Fruit fly (Drosophila melanogaster) whole organism, embryonic: ENCODE data around the gene Stim.

ENCODE experiments used
- B-H2 ChIP-seq: fragments of 200-800 bp; sonication (Bioruptor generic); optimal IDR thresholded peaks from 2 replicates; lab custom pipeline; 2018; ENCODE audit warnings: missing biosample characterization, mild to moderate bottlenecking, missing genetic modification characterization
- BEAF-32 ChIP-seq: fragments of 200-800 bp; sonication (Bioruptor generic); optimal IDR thresholded peaks from 3 replicates; lab custom pipeline; 2017; ENCODE audit warnings: missing biosample characterization, missing genetic modification characterization, mild to moderate bottlenecking, moderate library complexity, missing genetic modification reagents
- CG10267 ChIP-seq: fragments of 200-800 bp; sonication (Bioruptor generic); optimal IDR thresholded peaks from 2 replicates; lab custom pipeline; 2018; ENCODE audit warnings: missing biosample characterization, mild to moderate bottlenecking, missing genetic modification characterization, moderate library complexity
- CG10462 ChIP-seq: fragments of 200-800 bp; sonication (Bioruptor generic); optimal IDR thresholded peaks from 2 replicates; lab custom pipeline; 2016; ENCODE audit warnings: missing biosample characterization, missing genetic modification characterization
- CG10959 ChIP-seq: fragments of 200-800 bp; sonication (Bioruptor generic); IDR thresholded peaks from 2 replicates; pipeline ENCODE4 v1.3.6; 2022; ENCODE audit warnings: missing biosample characterization, missing genetic modification characterization
- CG10979 ChIP-seq: fragments of 200-800 bp; sonication (Bioruptor generic); optimal IDR thresholded peaks from 2 replicates; lab custom pipeline; 2018; ENCODE audit warnings: missing biosample characterization, mild to moderate bottlenecking, missing genetic modification characterization, moderate library complexity
- CG1529 ChIP-seq: fragments of 200-800 bp; sonication (Bioruptor generic); optimal IDR thresholded peaks from 3 replicates; lab custom pipeline; 2018; ENCODE audit warnings: missing biosample characterization, missing genetic modification characterization
- CG15514 ChIP-seq: fragments of 200-800 bp; sonication (Bioruptor generic); optimal IDR thresholded peaks from 3 replicates; lab custom pipeline; 2017; ENCODE audit warnings: missing biosample characterization, missing genetic modification characterization, mild to moderate bottlenecking, moderate library complexity, missing genetic modification reagents
- CG1603 ChIP-seq: fragments of 200-800 bp; sonication (Bioruptor generic); optimal IDR thresholded peaks from 2 replicates; lab custom pipeline; 2019; ENCODE audit warnings: missing biosample characterization, mild to moderate bottlenecking, missing genetic modification characterization, moderate library complexity
- CG16779 ChIP-seq: fragments of 200-800 bp; sonication (Bioruptor generic); IDR thresholded peaks from 2 replicates; pipeline ENCODE4 v1.3.6; 2022; ENCODE audit warnings: missing biosample characterization, missing genetic modification characterization
- CG17361 ChIP-seq: fragments of 200-800 bp; sonication (Bioruptor generic); IDR thresholded peaks from 3 replicates; pipeline ENCODE4 v1.3.6; 2022; ENCODE audit warnings: missing biosample characterization, missing genetic modification characterization
- CG1832 ChIP-seq: fragments of 200-800 bp; sonication (Bioruptor generic); optimal IDR thresholded peaks from 2 replicates; lab custom pipeline; 2017; ENCODE audit warnings: missing biosample characterization, mild to moderate bottlenecking, missing genetic modification characterization, inconsistent platforms
- CG2202 ChIP-seq: fragments of 200-800 bp; sonication (Bioruptor generic); optimal IDR thresholded peaks from 2 replicates; lab custom pipeline; 2018; ENCODE audit warnings: missing biosample characterization, mild to moderate bottlenecking, missing genetic modification characterization
- CG30020 ChIP-seq: fragments of 200-800 bp; optimal IDR thresholded peaks from 2 replicates; lab custom pipeline; 2019; ENCODE audit warnings: missing biosample characterization, mild to moderate bottlenecking, missing genetic modification characterization, moderate library complexity
- CG6272 ChIP-seq: fragments of 200-800 bp; sonication (Bioruptor generic); IDR thresholded peaks from 2 replicates; pipeline ENCODE4 v1.3.6; 2022; ENCODE audit warnings: missing biosample characterization, missing genetic modification characterization
- CG7357 ChIP-seq: fragments of 200-800 bp; sonication (Bioruptor generic); IDR thresholded peaks from 3 replicates; pipeline ENCODE4 v1.3.6; 2022; ENCODE audit warnings: missing biosample characterization, missing genetic modification characterization
- CG8089 ChIP-seq: fragments of 200-800 bp; sonication (Bioruptor generic); optimal IDR thresholded peaks from 3 replicates; lab custom pipeline; 2016; ENCODE audit warnings: missing biosample characterization, missing genetic modification characterization
- CG8359 ChIP-seq: fragments of 200-800 bp; sonication (Bioruptor generic); optimal IDR thresholded peaks from 2 replicates; lab custom pipeline; 2017; ENCODE audit warnings: missing biosample characterization, mild to moderate bottlenecking, missing genetic modification characterization, borderline replicate concordance
- CG9797 ChIP-seq: fragments of 200-800 bp; sonication (Bioruptor generic); optimal IDR thresholded peaks from 3 replicates; lab custom pipeline; 2018; ENCODE audit warnings: missing biosample characterization, mild to moderate bottlenecking, missing genetic modification characterization
- CHES-1-like ChIP-seq: fragments of 200-800 bp; sonication (Bioruptor generic); optimal IDR thresholded peaks from 2 replicates; lab custom pipeline; 2016; ENCODE audit warnings: missing biosample characterization, missing genetic modification characterization
- Deaf1 ChIP-seq: fragments of 200-800 bp; optimal IDR thresholded peaks from 3 replicates; lab custom pipeline; 2019; ENCODE audit warnings: missing biosample characterization, mild to moderate bottlenecking, missing genetic modification characterization, moderate library complexity
- Dref ChIP-seq: fragments of 200-800 bp; sonication (Bioruptor generic); IDR thresholded peaks from 2 replicates; pipeline ENCODE4 v1.3.6; 2022; ENCODE audit warnings: missing biosample characterization, missing genetic modification characterization
- E2f2 ChIP-seq: fragments of 200-800 bp; sonication (Bioruptor generic); IDR thresholded peaks from 2 replicates; pipeline ENCODE4 v1.3.6; 2022; ENCODE audit warnings: missing biosample characterization, missing genetic modification characterization
- Elba2 ChIP-seq: fragments of 200-800 bp; sonication (Bioruptor generic); optimal IDR thresholded peaks from 3 replicates; lab custom pipeline; 2016; ENCODE audit warnings: missing biosample characterization, missing genetic modification characterization
- Ets97D ChIP-seq: fragments of 200-800 bp; sonication (Bioruptor generic); optimal IDR thresholded peaks from 3 replicates; lab custom pipeline; 2016; ENCODE audit warnings: missing biosample characterization, missing genetic modification characterization
- HLH54F ChIP-seq: fragments of 200-800 bp; sonication (Bioruptor generic); optimal IDR thresholded peaks from 3 replicates; lab custom pipeline; 2016; ENCODE audit warnings: missing biosample characterization, missing genetic modification characterization
- MBD-R2 ChIP-seq: fragments of 200-800 bp; sonication (Bioruptor generic); IDR thresholded peaks from 2 replicates; pipeline ENCODE4 v1.3.6; 2022; ENCODE audit warnings: missing biosample characterization, missing genetic modification characterization
- Med ChIP-seq: fragments of 200-800 bp; sonication (Bioruptor generic); peaks from one replicate; lab custom pipeline; 2016; ENCODE audit warnings: missing biosample characterization, missing genetic modification characterization, mild to moderate bottlenecking, inconsistent platforms, moderate library complexity
- Myb ChIP-seq: fragments of 200-800 bp; sonication (Bioruptor generic); optimal IDR thresholded peaks from 2 replicates; lab custom pipeline; 2016; ENCODE audit warnings: missing biosample characterization, missing genetic modification characterization
- Opbp ChIP-seq: fragments of 200-800 bp; sonication (Bioruptor generic); IDR thresholded peaks from 3 replicates; pipeline ENCODE4 v1.3.6; 2022; ENCODE audit warnings: missing biosample characterization, missing genetic modification characterization; ENCODE audit not compliant: partially characterized antibody
- Pdp1 ChIP-seq, 2 experiments: fragments of 200-800 bp; sonication (Bioruptor generic); optimal IDR thresholded peaks; 3 replicates each; lab custom pipeline; 2016; ENCODE audit warnings: missing biosample characterization in 2 of 2, missing genetic modification characterization in 2 of 2, mild to moderate bottlenecking in 1 of 2, moderate library complexity in 1 of 2
- YL-1 ChIP-seq: fragments of 200-800 bp; sonication (Bioruptor generic); optimal IDR thresholded peaks from 3 replicates; lab custom pipeline; 2017; ENCODE audit warnings: missing biosample characterization, mild to moderate bottlenecking, missing genetic modification characterization
- abd-A ChIP-seq: fragments of 200-800 bp; sonication (Bioruptor generic); optimal IDR thresholded peaks from 3 replicates; lab custom pipeline; 2019; ENCODE audit warnings: missing biosample characterization, mild to moderate bottlenecking, missing genetic modification characterization, moderate library complexity
- ato ChIP-seq: fragments of 200-800 bp; sonication (Bioruptor generic); IDR thresholded peaks from 2 replicates; pipeline ENCODE4 v1.3.6; 2022; ENCODE audit warnings: missing biosample characterization, missing genetic modification characterization; ENCODE audit not compliant: partially characterized antibody
- bbx ChIP-seq: fragments of 200-800 bp; sonication (Bioruptor generic); IDR thresholded peaks from 2 replicates; pipeline ENCODE4 v1.3.6; 2022; ENCODE audit warnings: missing biosample characterization, missing genetic modification characterization; ENCODE audit not compliant: partially characterized antibody
- br ChIP-seq: fragments of >200 bp; optimal IDR thresholded peaks from 2 replicates; lab custom pipeline; 2017
- crc ChIP-seq: fragments of 200-800 bp; sonication (Bioruptor generic); optimal IDR thresholded peaks from 2 replicates; lab custom pipeline; 2016; ENCODE audit warnings: missing biosample characterization, missing genetic modification characterization
- her ChIP-seq: fragments of 200-800 bp; sonication (Bioruptor generic); optimal IDR thresholded peaks from 2 replicates; lab custom pipeline; 2016; ENCODE audit warnings: missing biosample characterization, missing genetic modification characterization
- jumu ChIP-seq: fragments of 200-800 bp; sonication (Bioruptor generic); optimal IDR thresholded peaks from 3 replicates; lab custom pipeline; 2016; ENCODE audit warnings: missing biosample characterization, missing genetic modification characterization
- lab ChIP-seq: fragments of 200-800 bp; sonication (Bioruptor generic); optimal IDR thresholded peaks from 3 replicates; lab custom pipeline; 2017; ENCODE audit warnings: missing biosample characterization, missing genetic modification characterization, mild to moderate bottlenecking, moderate library complexity, missing genetic modification reagents
- org-1 ChIP-seq: fragments of 200-800 bp; sonication (Bioruptor generic); optimal IDR thresholded peaks from 2 replicates; lab custom pipeline; 2017; ENCODE audit warnings: missing biosample characterization, missing genetic modification characterization
- row ChIP-seq: fragments of 200-800 bp; sonication (Bioruptor generic); IDR thresholded peaks from 3 replicates; pipeline ENCODE4 v1.3.6; 2022; ENCODE audit warnings: missing biosample characterization, missing genetic modification characterization
- run ChIP-seq: fragments of 200-800 bp; sonication (Bioruptor generic); optimal IDR thresholded peaks from 3 replicates; lab custom pipeline; 2018; ENCODE audit warnings: missing biosample characterization, mild to moderate bottlenecking, missing genetic modification characterization
- so ChIP-seq: fragments of 200-800 bp; sonication (Bioruptor generic); IDR thresholded peaks from 3 replicates; pipeline ENCODE4 v1.3.6; 2022; ENCODE audit warnings: missing biosample characterization, missing genetic modification characterization
- ssp ChIP-seq: fragments of 200-800 bp; sonication (Bioruptor generic); IDR thresholded peaks from 2 replicates; pipeline ENCODE4 v1.3.6; 2022; ENCODE audit warnings: missing biosample characterization, missing genetic modification characterization
- sug ChIP-seq: fragments of 200-800 bp; optimal IDR thresholded peaks from 2 replicates; lab custom pipeline; 2019; ENCODE audit warnings: missing biosample characterization, mild to moderate bottlenecking, missing genetic modification characterization, moderate library complexity
- zfh2 ChIP-seq: fragments of 200-800 bp; sonication (Bioruptor generic); optimal IDR thresholded peaks from 2 replicates; lab custom pipeline; 2016; ENCODE audit warnings: missing biosample characterization, missing genetic modification characterization

The Stim gene

DNA sequence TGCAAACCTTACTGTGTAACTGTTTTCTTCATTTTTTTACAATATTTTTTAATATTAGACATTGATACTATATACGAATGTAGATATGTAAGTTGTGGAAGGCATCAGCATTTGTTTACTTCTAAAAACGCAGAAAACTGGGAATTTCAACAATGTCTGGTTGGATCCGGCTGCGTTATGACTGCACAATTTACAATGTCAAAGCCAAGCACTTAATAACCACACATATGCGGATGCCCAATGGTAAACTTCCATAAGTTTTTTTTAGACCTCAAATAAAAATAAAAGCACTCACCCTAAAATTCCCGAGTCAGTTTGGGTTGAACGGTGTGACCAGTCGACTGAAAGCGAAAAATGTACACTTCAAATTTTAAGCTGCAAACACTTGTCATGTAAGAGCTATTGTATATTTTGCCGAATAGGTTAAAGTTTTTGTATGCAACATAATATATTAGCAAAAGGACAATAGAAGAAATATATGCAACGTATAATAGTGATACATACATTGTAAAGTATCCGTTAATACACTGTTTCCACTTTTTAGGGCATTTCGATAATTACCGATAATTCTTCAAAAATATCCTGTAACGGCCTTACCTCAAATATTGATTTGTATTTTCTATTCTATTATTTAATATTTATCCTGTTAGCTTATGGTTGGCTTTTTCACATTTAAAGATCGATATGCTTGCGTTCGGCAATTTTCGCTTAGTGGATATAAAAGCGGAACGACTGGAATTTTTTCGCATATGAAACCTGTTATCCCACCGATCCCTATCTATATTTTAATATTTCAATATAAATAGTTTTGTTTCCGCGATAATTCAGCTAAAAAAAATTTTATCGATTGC lies at the start of gene Stim (continued):
- no peak for TF ChIP-seq bbx (GFP tag; lab: Robert Waterston, UW)
- no peak for TF ChIP-seq CG10462
- peak in 1 of 2 experiments; percentile 21 for TF ChIP-seq Pdp1 (GFP tag; optimal IDR thresholded peaks at IDR 0.05; lab: Kevin White, UChicago)
- TF ChIP-seq her (GFP tag; lab: Kevin White, UChicago), result peak; percentile 79
- peak; percentile 11; the same call in 1 of the 2 replicates for TF ChIP-seq MBD-R2 (GFP tag; lab: Robert Waterston, UW)
- no peak for TF ChIP-seq ato (GFP tag; lab: Robert Waterston, UW)
- TF ChIP-seq run (tag; lab: Kevin White, UChicago), result no peak
- no peak for TF ChIP-seq br (lab: Kevin White, UChicago)
- TF ChIP-seq crc, result no peak
- TF ChIP-seq jumu (GFP tag; lab: Kevin White, UChicago), result no peak
- peak; percentile 33 for TF ChIP-seq CG15514 (GFP tag; lab: Kevin White, UChicago)
- TF ChIP-seq CG1603 (tag; lab: Kevin White, UChicago), result peak; percentile 70
- TF ChIP-seq CG16779, result no peak
- peak; percentile 89 for TF ChIP-seq ssp (GFP tag; lab: Robert Waterston, UW)
- peak; percentile 89 for TF ChIP-seq CG7357 (GFP tag; lab: Robert Waterston, UW)
- peak; percentile 17 for TF ChIP-seq CG9797
- TF ChIP-seq Dref (GFP tag; lab: Robert Waterston, UW), result peak; percentile 41; the same call in 1 of the 2 replicates
- TF ChIP-seq lab (GFP tag; lab: Kevin White, UChicago), result no peak
- no peak for TF ChIP-seq so
- TF ChIP-seq CG10979 (tag; lab: Kevin White, UChicago), result peak; percentile 0
- TF ChIP-seq CG8359 (GFP tag; lab: Kevin White, UChicago), result no peak
- peak; percentile 30 for TF ChIP-seq BEAF-32 (GFP tag; lab: Kevin White, UChicago)
- TF ChIP-seq CG10959 (GFP tag; lab: Robert Waterston, UW), result no peak
- TF ChIP-seq CG17361 (GFP tag; lab: Robert Waterston, UW), result 0 out of 3 replicates have a peak, but pooled peaks have one; percentile 35
- no peak for TF ChIP-seq B-H2 (GFP tag; lab: Kevin White, UChicago)
- TF ChIP-seq CG30020, result peak; percentile 95
- TF ChIP-seq CG1832 (GFP tag; lab: Kevin White, UChicago), result no peak

DNA sequence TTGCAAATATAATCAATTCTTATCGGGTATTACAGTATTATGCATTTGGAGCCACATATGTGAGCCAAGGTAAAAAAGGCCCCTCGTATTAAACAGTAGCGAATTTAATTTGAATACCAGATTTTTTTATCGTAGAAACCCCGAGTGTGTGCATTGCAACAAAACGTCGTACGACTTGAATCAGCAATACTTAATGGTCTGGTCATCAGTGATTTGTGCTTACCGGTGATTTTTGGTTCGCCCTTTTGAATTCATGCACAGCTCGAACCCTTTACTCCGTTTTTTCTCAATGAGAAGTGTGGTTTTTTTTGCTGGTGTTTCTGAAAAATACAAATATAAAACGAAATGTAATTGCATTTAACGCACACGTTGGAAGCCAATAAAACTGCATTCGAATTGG lies 49.4 kb upstream of the Stim start:
- TF ChIP-seq abd-A (no peak), Elba2 (GFP tag; lab: Kevin White, UChicago) (peak; percentile 37)
- TF ChIP-seq, all 482 proteins: peak for 1

DNA sequence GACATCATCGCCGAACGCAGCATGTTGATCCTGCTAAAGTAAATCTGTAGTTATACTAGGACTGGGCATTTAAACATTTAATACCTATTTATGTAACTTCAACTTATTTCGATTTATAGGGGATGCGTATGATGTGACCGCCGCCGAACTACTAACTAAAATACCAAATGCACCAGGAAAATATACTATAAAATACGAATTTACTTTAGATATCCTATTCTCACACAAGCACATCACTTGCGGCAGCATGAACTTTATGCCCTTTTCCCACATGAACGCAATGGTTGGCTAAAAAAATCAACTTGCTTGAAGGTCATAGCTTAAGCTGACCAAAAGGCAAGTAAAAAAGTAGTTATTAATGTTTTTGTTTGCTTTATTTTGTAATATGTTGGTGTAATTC lies 46.4 kb upstream of the Stim start, which contains the start of gene ND-20:
TSS of gene ND-20 (minus strand) at position 155 of the 400 bp plus-strand sequence.
- TF ChIP-seq HLH54F (GFP tag; lab: Kevin White, UChicago) (peak; percentile 17), YL-1 (GFP tag; lab: Kevin White, UChicago) (peak; percentile 61), CG2202 (no peak), E2f2 (GFP tag; lab: Robert Waterston, UW) (peak; percentile 28; the same call in 1 of the 2 replicates), BEAF-32 (GFP tag; lab: Kevin White, UChicago) (peak; percentile 57), sug (peak; percentile 22), CG8089 (GFP tag; lab: Kevin White, UChicago) (no peak), ato (GFP tag; lab: Robert Waterston, UW) (no peak), CG6272 (GFP tag; lab: Robert Waterston, UW) (no peak), CG1832 (GFP tag; lab: Kevin White, UChicago) (no peak), Opbp (GFP tag; lab: Robert Waterston, UW) (peak; percentile 13; the same call in 1 of the 3 replicates), Myb (GFP tag; lab: Kevin White, UChicago) (peak; percentile 11), Deaf1 (tag; lab: Kevin White, UChicago) (peak; percentile 4), CG1529 (GFP tag; lab: Kevin White, UChicago) (no peak), org-1 (no peak), Med (GFP tag; lab: Kevin White, UChicago) (peak; percentile 88), Ets97D (GFP tag; lab: Kevin White, UChicago) (peak; percentile 39), zfh2 (GFP tag; lab: Kevin White, UChicago) (peak; percentile 47), row (peak; percentile 85), CG10267 (tag; lab: Kevin White, UChicago) (peak; percentile 26), CHES-1-like (GFP tag; lab: Kevin White, UChicago) (peak; percentile 43)
